Worm (Caenorhabditis elegans): ENCODE measurements around the gene F47B8.13.

- TF ChIP-seq pat-9 (tag; optimal IDR thresholded peaks at IDR 0.05) (no peak), elt-4 (tag; optimal IDR thresholded peaks at IDR 0.05) (no peak), unc-3 (GFP tag; conservative IDR thresholded peaks at IDR 0.05) (no peak), unc-3 (tag; optimal IDR thresholded peaks at IDR 0.05) (no peak), fkh-6 (tag; optimal IDR thresholded peaks at IDR 0.05) (no peak), pag-3 (tag; optimal IDR thresholded peaks at IDR 0.05; ENCODE audit: borderline replicate concordance) (no peak), pros-1 (tag; optimal IDR thresholded peaks at IDR 0.05) (no peak), pha-4 (tag; optimal IDR thresholded peaks at IDR 0.05) (no peak), sdc-2 (tag; optimal IDR thresholded peaks at IDR 0.05) (no peak), ahr-1 (tag; optimal IDR thresholded peaks at IDR 0.05) (no peak), unc-86 (tag; optimal IDR thresholded peaks at IDR 0.05) (no peak), tbx-7 (tag; optimal IDR thresholded peaks at IDR 0.05) (no peak)
Observed at ce11 chrV:14316525-14316924, 3.0 kb downstream of the F47B8.13 start, which contains the start of gene F47B8.2.

Measured in whole organism, late embryonic.